Worm (Caenorhabditis elegans) whole organism, mixed stage, embryonic: Measurements from ENCODE around the gene Y116F11A.3.

Experiments used
- blmp-1 ChIP-seq: fragments of 150-350 bp; optimal IDR thresholded peaks from 2 replicates; lab custom pipeline; 2014; ENCODE audit warnings: missing biosample characterization, missing genetic modification characterization
- ces-1 ChIP-seq: fragments of 150-350 bp; optimal IDR thresholded peaks from 2 replicates; lab custom pipeline; 2014; ENCODE audit warnings: missing biosample characterization, missing genetic modification reagents, missing genetic modification characterization
- elt-1 ChIP-seq: sonication (generic microtip); optimal IDR thresholded peaks from 2 replicates; lab custom pipeline; 2017; ENCODE audit warnings: missing genetic modification characterization, mild to moderate bottlenecking, missing compliant biosample characterization, antibody characterized with exemption, moderate library complexity, borderline replicate concordance; ENCODE audit not compliant: insufficient read depth
- hlh-1 ChIP-seq: fragments of 150-350 bp; optimal IDR thresholded peaks from 2 replicates; lab custom pipeline; 2014; ENCODE audit warnings: missing biosample characterization, missing genetic modification reagents, missing genetic modification characterization
- lsy-2 ChIP-seq: fragments of 150-350 bp; optimal IDR thresholded peaks from 2 replicates; lab custom pipeline; 2014; ENCODE audit warnings: missing biosample characterization, missing genetic modification characterization
- pha-4 ChIP-seq: fragments of 150-350 bp; optimal IDR thresholded peaks from 2 replicates; lab custom pipeline; 2018; ENCODE audit warnings: missing biosample characterization, missing genetic modification reagents, missing genetic modification characterization
- tbx-8 ChIP-seq: fragments of 200-800 bp; sonication (Bioruptor generic); optimal IDR thresholded peaks from 2 replicates; lab custom pipeline; 2018; ENCODE audit warnings: mild to moderate bottlenecking, missing genetic modification characterization, moderate library complexity, missing compliant biosample characterization
- unc-39 ChIP-seq: fragments of 150-350 bp; optimal IDR thresholded peaks from 2 replicates; lab custom pipeline; 2014; ENCODE audit warnings: missing biosample characterization, missing genetic modification characterization
- unc-62 ChIP-seq: fragments of 150-350 bp; optimal IDR thresholded peaks from 2 replicates; lab custom pipeline; 2014; ENCODE audit warnings: missing biosample characterization, missing genetic modification reagents, missing genetic modification characterization
- zip-8 ChIP-seq: fragments of 150-350 bp; optimal IDR thresholded peaks from 2 replicates; lab custom pipeline; 2014; ENCODE audit warnings: missing biosample characterization, missing genetic modification characterization

- no peak for TF ChIP-seq blmp-1 (tag; lab: Kevin White, UChicago)
- TF ChIP-seq hlh-1 (tag; lab: Kevin White, UChicago), result no peak
- no peak for TF ChIP-seq ces-1 (GFP tag; lab: Kevin White, UChicago)
- TF ChIP-seq unc-62 (GFP tag; lab: Kevin White, UChicago), result no peak
- no peak for TF ChIP-seq zip-8
- no peak for TF ChIP-seq pha-4
- TF ChIP-seq lsy-2, result no peak
- TF ChIP-seq tbx-8 (GFP tag; lab: Kevin White, UChicago), result no peak
- no peak for TF ChIP-seq unc-39
- no peak for TF ChIP-seq elt-1
These were observed 31.9 kb downstream of the Y116F11A.3 start, which contains the start of gene M162.5 for ce11 chrV:19760751-19761150.
